Worm (Caenorhabditis elegans) whole organism, midembryonic: Measurements from ENCODE around the gene cdh-4.

Experiments used
- T22C8.4 ChIP-seq: fragments of 200-800 bp; sonication (Bioruptor generic); IDR thresholded peaks from 2 replicates; pipeline ENCODE4 v1.3.6; 2022; ENCODE audit warnings: missing genetic modification characterization, missing compliant biosample characterization
- cog-1 ChIP-seq: sonication (generic microtip); optimal IDR thresholded peaks from 2 replicates; lab custom pipeline; 2016; ENCODE audit warnings: missing genetic modification characterization, missing compliant biosample characterization
- flt-1 ChIP-seq: fragments of 200-800 bp; sonication (Bioruptor generic); IDR thresholded peaks from 2 replicates; pipeline ENCODE4 v1.3.6; 2022; ENCODE audit warnings: missing genetic modification characterization, missing compliant biosample characterization
- med-1 ChIP-seq: sonication (generic microtip); optimal IDR thresholded peaks from 2 replicates; lab custom pipeline; 2017; ENCODE audit warnings: missing genetic modification characterization, mild to moderate bottlenecking, missing compliant biosample characterization, antibody characterized with exemption, missing genetic modification reagents; ENCODE audit not compliant: insufficient read depth
- ref-1 ChIP-seq: fragments of 200-800 bp; sonication (Bioruptor generic); conservative IDR thresholded peaks from 2 replicates; pipeline ENCODE4 v1.3.6; 2022; ENCODE audit warnings: missing genetic modification reagents, missing genetic modification characterization, missing compliant biosample characterization
- tab-1 ChIP-seq: fragments of 200-800 bp; sonication (Bioruptor generic); IDR thresholded peaks from 2 replicates; pipeline ENCODE4 v1.3.6; 2022; ENCODE audit warnings: missing genetic modification characterization, missing compliant biosample characterization
- ztf-23 ChIP-seq: fragments of 200-800 bp; sonication (Bioruptor generic); IDR thresholded peaks from 2 replicates; pipeline ENCODE4 v1.3.6; 2022; ENCODE audit warnings: missing genetic modification reagents, missing genetic modification characterization, missing compliant biosample characterization
- ztf-29 ChIP-seq: fragments of 200-800 bp; sonication (Bioruptor generic); IDR thresholded peaks from 2 replicates; pipeline ENCODE4 v1.3.6; 2022; ENCODE audit warnings: missing genetic modification reagents, missing genetic modification characterization, missing compliant biosample characterization

- TF ChIP-seq ztf-29 (GFP tag; lab: Robert Waterston, UW) (no peak), ztf-23 (GFP tag; lab: Robert Waterston, UW) (no peak), tab-1 (GFP tag; lab: Robert Waterston, UW) (no peak), ref-1 (GFP tag; lab: Robert Waterston, UW) (no peak), flt-1 (no peak), cog-1 (tag; lab: Kevin White, UChicago) (no peak), T22C8.4 (no peak), med-1 (no peak)
These were observed 42.1 kb downstream of the cdh-4 start, which contains the start of gene pan-1 for ce11 chrIII:4562070-4562788.
